Worm (Caenorhabditis elegans): Measurements from ENCODE around the gene T05C1.1.

The T05C1.1 gene

DNA sequence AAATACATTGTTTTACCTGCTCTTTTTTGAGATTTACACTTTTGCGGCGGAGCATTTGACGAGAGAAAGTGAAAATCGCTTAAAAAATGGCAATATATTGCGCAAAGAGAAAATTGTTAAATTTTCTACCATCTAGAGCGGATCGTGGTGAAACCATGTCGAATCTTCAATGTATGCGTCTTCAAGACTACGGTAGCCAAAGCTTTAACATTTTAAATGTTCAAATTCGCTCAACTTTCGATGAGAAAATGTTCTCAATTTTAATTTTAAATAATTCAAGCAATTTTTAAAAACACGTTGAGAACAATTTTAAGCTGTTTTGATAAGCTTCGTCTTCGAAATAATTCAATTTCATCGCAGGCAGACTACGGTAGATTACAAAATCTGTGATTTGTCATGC is 18.1 kb upstream of the T05C1.1 start:
- TF ChIP-seq nhr-77 (tag; optimal IDR thresholded peaks at IDR 0.05) (no peak), F13H6.1 (tag; optimal IDR thresholded peaks at IDR 0.05) (no peak), mab-5 (tag; optimal IDR thresholded peaks at IDR 0.05) (no peak), aly-2 (tag; optimal IDR thresholded peaks at IDR 0.05) (no peak), sma-9 (GFP tag; optimal IDR thresholded peaks at IDR 0.05) (no peak), sma-9 (tag; optimal IDR thresholded peaks at IDR 0.05) (no peak), mdl-1 (tag; optimal IDR thresholded peaks at IDR 0.05) (no peak), elt-3 (tag; optimal IDR thresholded peaks at IDR 0.05) (no peak), dmd-4 (tag; optimal IDR thresholded peaks at IDR 0.05) (no peak), nhr-129 (tag; optimal IDR thresholded peaks at IDR 0.05) (no peak), nhr-10 (tag; optimal IDR thresholded peaks at IDR 0.05) (no peak), fos-1 (tag; optimal IDR thresholded peaks at IDR 0.05) (no peak), lin-11 (tag; optimal IDR thresholded peaks at IDR 0.05) (no peak), sem-4 (tag; optimal IDR thresholded peaks at IDR 0.05) (no peak), snpc-4 (tag; optimal IDR thresholded peaks at IDR 0.05) (no peak), lin-39 (tag; optimal IDR thresholded peaks at IDR 0.05) (no peak), nhr-21 (tag; optimal IDR thresholded peaks at IDR 0.05) (no peak)

DNA sequence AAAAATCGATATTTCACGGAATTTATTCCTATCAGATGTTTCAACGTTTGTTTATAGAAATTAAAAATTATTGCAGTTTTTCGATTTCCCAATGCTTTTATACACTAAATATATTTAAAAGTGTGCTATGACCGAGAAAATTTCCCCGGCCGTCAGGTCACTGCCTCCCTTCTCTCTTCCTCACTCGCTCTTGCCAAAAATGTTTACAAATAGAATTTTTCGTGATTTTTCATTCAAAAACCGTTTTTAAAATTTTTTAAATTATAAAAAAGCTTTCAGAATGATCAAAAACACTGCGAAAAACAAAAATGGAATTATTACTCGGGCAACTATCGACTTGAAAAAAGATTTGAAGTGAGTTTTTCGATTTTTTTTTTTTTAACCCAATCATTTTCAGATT is 17.6 kb upstream of the T05C1.1 start, which contains the start of the genes T12C9.7 and vps-18:
TSS of gene T12C9.7 (minus strand) at position 101 of the 400 bp plus-strand sequence.
TSS of gene vps-18 (plus strand) at position 280 of the 400 bp plus-strand sequence.
- TF ChIP-seq C34F6.9 (tag; optimal IDR thresholded peaks at IDR 0.05) = no peak
- TF ChIP-seq sem-4 (tag; optimal IDR thresholded peaks at IDR 0.05) = no peak
- TF ChIP-seq peb-1 (tag; optimal IDR thresholded peaks at IDR 0.05) = no peak
- no peak for TF ChIP-seq snpc-4 (tag; optimal IDR thresholded peaks at IDR 0.05)
- no peak for TF ChIP-seq mdl-1 (tag; optimal IDR thresholded peaks at IDR 0.05)
- TF ChIP-seq fos-1 (tag; optimal IDR thresholded peaks at IDR 0.05) = no peak
- no peak for TF ChIP-seq egl-27 (tag; optimal IDR thresholded peaks at IDR 0.05)
- no peak for TF ChIP-seq unc-55 (GFP tag; optimal IDR thresholded peaks at IDR 0.05)
- no peak for TF ChIP-seq crh-2 (tag; optimal IDR thresholded peaks at IDR 0.05)
- no peak for TF ChIP-seq elt-1 (tag; optimal IDR thresholded peaks at IDR 0.05)
- no peak for TF ChIP-seq nhr-77 (tag; optimal IDR thresholded peaks at IDR 0.05)
- TF ChIP-seq ceh-82 (tag; optimal IDR thresholded peaks at IDR 0.05) = no peak
- no peak for TF ChIP-seq nhr-25 (tag; optimal IDR thresholded peaks at IDR 0.05)
- TF ChIP-seq nhr-10 (tag; optimal IDR thresholded peaks at IDR 0.05) = no peak

DNA sequence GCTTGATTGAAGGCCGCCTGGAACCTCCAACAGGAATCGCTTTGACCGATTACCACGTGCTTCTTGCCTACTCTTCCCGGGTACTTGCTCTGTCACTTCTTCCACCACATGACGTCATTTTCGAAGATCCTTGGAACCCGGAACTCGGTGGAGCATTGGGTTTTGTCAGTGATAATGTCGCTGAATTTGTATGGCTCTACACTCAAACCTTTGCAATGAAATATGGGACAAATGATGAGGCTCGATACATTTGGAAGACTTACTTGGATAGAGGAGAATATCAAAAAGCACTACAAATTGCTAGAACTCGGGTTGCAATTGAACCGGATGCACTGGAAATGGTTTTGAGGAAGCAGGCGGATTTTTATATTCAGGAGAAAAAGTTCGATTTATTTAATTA is 15.6 kb upstream of the T05C1.1 start:
- TF ChIP-seq mab-5 (tag; optimal IDR thresholded peaks at IDR 0.05) = no peak

DNA sequence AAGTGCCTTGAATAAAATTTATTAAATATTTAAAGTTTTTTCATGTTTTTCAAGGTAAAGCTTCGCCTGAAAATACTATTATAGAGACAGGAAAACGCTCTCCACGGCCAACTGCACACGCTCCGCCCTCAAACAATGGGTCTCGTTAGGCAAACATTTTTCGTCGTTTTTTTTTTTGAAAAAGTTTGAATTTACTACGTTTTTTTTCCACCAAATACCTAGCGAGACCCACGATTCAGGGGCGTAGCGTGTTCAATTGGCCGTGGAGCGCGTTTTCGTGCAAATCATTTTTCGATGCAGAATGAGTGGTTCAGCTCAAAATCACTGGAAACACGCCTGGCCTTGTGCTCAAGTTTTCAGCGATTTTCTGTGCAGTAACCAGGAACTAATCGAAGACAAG is 10.5 kb upstream of the T05C1.1 start, which contains the start of gene W06B4.2:
TSS of gene W06B4.2 (plus strand) at position 301 of the 400 bp plus-strand sequence.
- TF ChIP-seq ztf-4 (tag; optimal IDR thresholded peaks at IDR 0.05) (no peak), nhr-10 (tag; optimal IDR thresholded peaks at IDR 0.05) (no peak), F13H6.1 (tag; optimal IDR thresholded peaks at IDR 0.05) (no peak), mab-5 (tag; optimal IDR thresholded peaks at IDR 0.05) (no peak), ama-1 (optimal IDR thresholded peaks at IDR 0.05) (no peak), ceh-16 (tag; optimal IDR thresholded peaks at IDR 0.05) (no peak), nhr-12 (tag; optimal IDR thresholded peaks at IDR 0.05) (no peak), peb-1 (tag; optimal IDR thresholded peaks at IDR 0.05) (no peak), nhr-77 (tag; optimal IDR thresholded peaks at IDR 0.05) (no peak), unc-39 (tag; optimal IDR thresholded peaks at IDR 0.05) (no peak), Y55F3AM.14 (GFP tag; optimal IDR thresholded peaks at IDR 0.05) (no peak), lin-39 (tag; optimal IDR thresholded peaks at IDR 0.05) (no peak), R02D3.7 (tag; optimal IDR thresholded peaks at IDR 0.05) (no peak)

DNA sequence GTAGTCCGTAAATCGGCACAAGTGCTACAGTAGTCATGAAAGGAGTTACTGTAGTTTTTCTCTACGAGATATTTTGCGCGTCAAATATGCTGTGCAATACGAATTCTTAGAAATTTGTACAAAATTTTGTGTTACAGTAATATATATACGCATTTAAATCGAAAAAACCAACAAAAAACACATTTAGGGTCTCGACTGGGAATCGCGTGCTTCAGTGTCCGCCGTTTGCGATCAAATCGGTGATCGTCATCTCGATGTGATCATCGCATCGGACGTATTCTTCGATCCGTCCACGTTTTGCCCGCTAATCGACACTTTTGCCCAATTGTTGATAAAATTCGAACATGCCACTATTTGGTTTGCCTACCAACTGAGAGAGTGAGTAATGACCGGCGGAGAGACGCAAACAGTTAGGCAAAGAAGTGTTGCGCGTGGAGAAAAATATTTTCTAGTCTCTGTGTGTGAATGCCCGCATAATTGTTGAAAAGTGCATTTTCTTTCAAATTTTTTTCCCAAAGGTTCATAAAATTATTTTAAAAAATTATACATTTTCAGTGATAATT is 9.4 kb upstream of the T05C1.1 start:
- no peak for TF ChIP-seq C34F6.9 (tag; optimal IDR thresholded peaks at IDR 0.05)
- TF ChIP-seq peb-1 (tag; optimal IDR thresholded peaks at IDR 0.05) = no peak
- TF ChIP-seq elt-3 (tag; optimal IDR thresholded peaks at IDR 0.05) = no peak
- no peak for TF ChIP-seq mab-5 (tag; optimal IDR thresholded peaks at IDR 0.05)
- peak; percentile 67 for TF ChIP-seq fos-1 (tag; optimal IDR thresholded peaks at IDR 0.05)
- no peak for TF ChIP-seq zag-1 (tag; optimal IDR thresholded peaks at IDR 0.05)
- TF ChIP-seq unc-55 (GFP tag; optimal IDR thresholded peaks at IDR 0.05) = no peak

All from whole organism, L2 larva.